Worm (Caenorhabditis elegans): Measurements from ENCODE around the gene C49G7.12.

ce11 chrV:4024777-4025176, 13.4 kb upstream of the C49G7.12 start, which contains the start of gene K09D9.1:
- no peak for TF ChIP-seq med-1 (GFP tag; optimal IDR thresholded peaks at IDR 0.05; ENCODE audit: insufficient read depth)
- no peak for TF ChIP-seq flt-1 (GFP tag; IDR thresholded peaks at IDR 0.05)
- no peak for TF ChIP-seq ztf-23 (GFP tag; IDR thresholded peaks at IDR 0.05)
- TF ChIP-seq cog-1 (tag; optimal IDR thresholded peaks at IDR 0.05) = no peak
- TF ChIP-seq klf-2 (GFP tag; conservative IDR thresholded peaks at IDR 0.05) = no peak
- no peak for TF ChIP-seq ref-1 (GFP tag; conservative IDR thresholded peaks at IDR 0.05)
- TF ChIP-seq ztf-29 (GFP tag; IDR thresholded peaks at IDR 0.05) = no peak

All from whole organism, midembryonic.